Fruit fly (Drosophila melanogaster): Measurements from ENCODE around the gene CG3386.
A peak's percentile ranks its signal among the peaks of the same experiment; 100 is the strongest.

DNA sequence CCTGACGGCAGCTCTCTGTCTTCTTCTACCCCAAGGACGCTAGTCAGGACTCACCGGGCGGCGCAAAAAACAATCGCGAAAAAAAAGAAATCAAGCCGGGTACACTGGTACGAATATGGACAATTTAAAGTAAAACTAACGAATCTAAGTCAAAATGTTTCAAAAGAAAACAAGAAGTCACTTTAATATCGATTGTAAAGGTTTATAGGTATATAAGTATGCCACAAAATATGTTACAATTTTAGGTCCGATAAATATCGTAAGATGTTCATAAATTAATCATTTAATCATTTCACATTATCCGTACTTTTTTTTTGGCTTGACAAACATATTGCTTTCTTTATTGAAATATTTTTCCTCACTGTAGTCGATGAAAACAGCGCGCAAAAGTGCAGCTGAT lies 33.8 kb upstream of the CG3386 start:
- TF ChIP-seq Pif1A (GFP tag; optimal IDR thresholded peaks at IDR 0.05) = no peak
- no peak for TF ChIP-seq CG9948 (tag; optimal IDR thresholded peaks at IDR 0.05)
- no peak for TF ChIP-seq CG14655 (GFP tag; optimal IDR thresholded peaks at IDR 0.05)
- TF ChIP-seq Pif1B (GFP tag; optimal IDR thresholded peaks at IDR 0.05) = no peak
- TF ChIP-seq CG17806 (tag; optimal IDR thresholded peaks at IDR 0.05) = peak; percentile 9
- TF ChIP-seq CG15710 (tag; optimal IDR thresholded peaks at IDR 0.05) = no peak
- no peak for TF ChIP-seq CG13204 (GFP tag; optimal IDR thresholded peaks at IDR 0.05)
- no peak for TF ChIP-seq D1 (tag; optimal IDR thresholded peaks at IDR 0.05)
- TF ChIP-seq CG34367 (tag; optimal IDR thresholded peaks at IDR 0.05) = no peak
- TF ChIP-seq CG12605 (GFP tag; IDR thresholded peaks at IDR 0.05) = no peak
- TF ChIP-seq rn (GFP tag; IDR thresholded peaks at IDR 0.05) = no peak
- no peak for TF ChIP-seq CG32121 (GFP tag; IDR thresholded peaks at IDR 0.05)
